Fruit fly (Drosophila melanogaster): ENCODE data around the gene CG1428.

dm6 chr2L:21902693-21903092 lies 3.4 kb upstream of the CG1428 start, which contains the start of gene CG1421:
- TF ChIP-seq CG11617 (GFP tag; optimal IDR thresholded peaks at IDR 0.05) (no peak), CG14711 (tag; optimal IDR thresholded peaks at IDR 0.05) (no peak), CG12768 (GFP tag; optimal IDR thresholded peaks at IDR 0.05) (no peak), kay (GFP tag; ENCODE audit: borderline replicate concordance) (no peak), ovo (GFP tag; optimal IDR thresholded peaks at IDR 0.05) (no peak)
